Worm (Caenorhabditis elegans) whole organism, young adult: Measurements from ENCODE around the gene bud-13.

ENCODE experiments used
- B0336.3 ChIP-seq: fragments of 200-800 bp; sonication (Bioruptor generic); IDR thresholded peaks from 2 replicates; pipeline ENCODE4 v1.3.6; 2022; ENCODE audit warnings: missing genetic modification characterization, missing compliant biosample characterization
- F22D6.2 ChIP-seq: sonication (generic microtip); optimal IDR thresholded peaks from 2 replicates; lab custom pipeline; 2016; ENCODE audit warnings: mild to moderate bottlenecking, missing genetic modification characterization, missing compliant biosample characterization
- F23B12.7 ChIP-seq: sonication (generic microtip); optimal IDR thresholded peaks from 2 replicates; lab custom pipeline; 2017; ENCODE audit warnings: missing genetic modification characterization, mild to moderate bottlenecking, missing compliant biosample characterization, antibody characterized with exemption, moderate library complexity; ENCODE audit not compliant: insufficient read depth
- F39B2.1 ChIP-seq: fragments of 200-800 bp; sonication (Bioruptor generic); IDR thresholded peaks from 2 replicates; pipeline ENCODE4 v1.3.6; 2022; ENCODE audit warnings: missing genetic modification reagents, missing genetic modification characterization, missing compliant biosample characterization
- F49E8.2 ChIP-seq: sonication (generic microtip); optimal IDR thresholded peaks from 3 replicates; lab custom pipeline; 2017; ENCODE audit warnings: missing genetic modification characterization, mild to moderate bottlenecking, missing compliant biosample characterization, antibody characterized with exemption, moderate library complexity; ENCODE audit not compliant: insufficient read depth
- F52B5.7 ChIP-seq: sonication (generic microtip); optimal IDR thresholded peaks from 2 replicates; lab custom pipeline; 2016; ENCODE audit warnings: mild to moderate bottlenecking, missing genetic modification characterization, missing compliant biosample characterization
- F55B11.4 ChIP-seq: sonication (generic microtip); optimal IDR thresholded peaks from 2 replicates; lab custom pipeline; 2016; ENCODE audit warnings: missing compliant biosample characterization, missing genetic modification characterization, borderline replicate concordance; ENCODE audit not compliant: insufficient read depth
- K12H6.12 ChIP-seq: fragments of 200-800 bp; sonication (Bioruptor generic); optimal IDR thresholded peaks from 2 replicates; lab custom pipeline; 2018; ENCODE audit warnings: mild to moderate bottlenecking, missing genetic modification characterization, missing compliant biosample characterization
- T07F8.4 ChIP-seq: sonication (generic microtip); optimal IDR thresholded peaks from 2 replicates; lab custom pipeline; 2016; ENCODE audit warnings: mild to moderate bottlenecking, missing genetic modification characterization, moderate library complexity, missing compliant biosample characterization
- Y67H2A.10 ChIP-seq: fragments of 200-800 bp; sonication (Bioruptor generic); conservative IDR thresholded peaks from 2 replicates; pipeline ENCODE4 v1.3.6; 2022; ENCODE audit warnings: missing genetic modification reagents, missing genetic modification characterization, missing compliant biosample characterization
- aptf-3 ChIP-seq: fragments of 200-800 bp; sonication (Bioruptor generic); IDR thresholded peaks from 2 replicates; pipeline ENCODE4 v1.3.6; 2022; ENCODE audit warnings: missing genetic modification characterization, missing compliant biosample characterization
- attf-3 ChIP-seq: fragments of 200-800 bp; sonication (Bioruptor generic); conservative IDR thresholded peaks from 2 replicates; pipeline ENCODE4 v1.3.6; 2022; ENCODE audit warnings: missing genetic modification reagents, missing genetic modification characterization, missing compliant biosample characterization
- attf-6 ChIP-seq: fragments of 200-800 bp; sonication (Bioruptor generic); IDR thresholded peaks from 2 replicates; pipeline ENCODE4 v1.3.6; 2022; ENCODE audit warnings: missing genetic modification reagents, missing genetic modification characterization, missing compliant biosample characterization
- bed-1 ChIP-seq: fragments of 200-800 bp; sonication (Bioruptor generic); IDR thresholded peaks from 2 replicates; pipeline ENCODE4 v1.3.6; 2022; ENCODE audit warnings: missing genetic modification reagents, missing genetic modification characterization, missing compliant biosample characterization
- cebp-1 ChIP-seq, 2 experiments: fragments of 200-800 bp in 1 of 2; sonication (Bioruptor generic) in 1 of 2; sonication (generic microtip) in 1 of 2; IDR thresholded peaks in 1 of 2; optimal IDR thresholded peaks in 1 of 2; 2 replicates each; pipeline versions ENCODE4 v1.3.6 to Lab custom; 2017 to 2022; ENCODE audit warnings: missing compliant biosample characterization in 2 of 2, missing genetic modification characterization in 2 of 2, mild to moderate bottlenecking in 1 of 2, missing genetic modification reagents in 1 of 2, moderate library complexity in 1 of 2
- cebp-2 ChIP-seq: fragments of 200-800 bp; sonication (Bioruptor generic); IDR thresholded peaks from 2 replicates; pipeline ENCODE4 v1.3.6; 2022; ENCODE audit warnings: missing genetic modification characterization, missing compliant biosample characterization
- ceh-40 ChIP-seq: fragments of 200-800 bp; sonication (Bioruptor generic); IDR thresholded peaks from 2 replicates; pipeline ENCODE4 v1.3.6; 2022; ENCODE audit warnings: missing genetic modification characterization, missing compliant biosample characterization
- ceh-58 ChIP-seq: fragments of 200-800 bp; sonication (Bioruptor generic); IDR thresholded peaks from 2 replicates; pipeline ENCODE4 v1.3.6; 2022; ENCODE audit warnings: missing genetic modification characterization, missing compliant biosample characterization
- die-1 ChIP-seq: sonication (generic microtip); optimal IDR thresholded peaks from 2 replicates; lab custom pipeline; 2016; ENCODE audit warnings: missing genotype, mild to moderate bottlenecking, missing genetic modification characterization, missing compliant biosample characterization
- egrh-3 ChIP-seq: fragments of 200-800 bp; sonication (Bioruptor generic); IDR thresholded peaks from 2 replicates; pipeline ENCODE4 v1.3.6; 2022; ENCODE audit warnings: missing genetic modification reagents, missing genetic modification characterization, missing compliant biosample characterization
- ekl-4 ChIP-seq: fragments of 200-800 bp; sonication (Bioruptor generic); IDR thresholded peaks from 2 replicates; pipeline ENCODE4 v1.3.6; 2022; ENCODE audit warnings: missing genetic modification reagents, missing genetic modification characterization, missing compliant biosample characterization
- gei-17 ChIP-seq: fragments of 200-800 bp; sonication (Bioruptor generic); optimal IDR thresholded peaks from 2 replicates; lab custom pipeline; 2018; ENCODE audit warnings: mild to moderate bottlenecking, missing genetic modification characterization, missing compliant biosample characterization
- hlh-12 ChIP-seq: sonication (generic microtip); optimal IDR thresholded peaks from 2 replicates; lab custom pipeline; 2016; ENCODE audit warnings: missing genetic modification characterization, missing compliant biosample characterization
- hmg-1.2 ChIP-seq: fragments of 200-800 bp; sonication (Bioruptor generic); IDR thresholded peaks from 2 replicates; pipeline ENCODE4 v1.3.6; 2022; ENCODE audit warnings: missing genetic modification reagents, missing genetic modification characterization, missing compliant biosample characterization
- hmg-20 ChIP-seq: fragments of 200-800 bp; sonication (Bioruptor generic); IDR thresholded peaks from 2 replicates; pipeline ENCODE4 v1.3.6; 2022; ENCODE audit warnings: missing genetic modification reagents, missing genetic modification characterization, missing compliant biosample characterization
- hsf-1 ChIP-seq: fragments of 200-800 bp; sonication (Bioruptor generic); IDR thresholded peaks from 2 replicates; pipeline ENCODE4 v1.3.6; 2022; ENCODE audit warnings: missing genetic modification reagents, missing genetic modification characterization, missing compliant biosample characterization
- let-526 ChIP-seq: fragments of 200-800 bp; sonication (Bioruptor generic); IDR thresholded peaks from 2 replicates; pipeline ENCODE4 v1.3.6; 2022; ENCODE audit warnings: missing genetic modification reagents, missing genetic modification characterization, missing compliant biosample characterization
- let-607 ChIP-seq, 2 experiments: fragments of 200-800 bp in 1 of 2; sonication (Bioruptor generic) in 1 of 2; sonication (generic microtip) in 1 of 2; optimal IDR thresholded peaks; 2 replicates each; lab custom pipeline; 2016 to 2018; ENCODE audit warnings: mild to moderate bottlenecking in 2 of 2, missing compliant biosample characterization in 2 of 2, missing genetic modification characterization in 2 of 2, moderate library complexity in 2 of 2, missing genotype in 1 of 2
- lin-26 ChIP-seq: fragments of 200-800 bp; sonication (Bioruptor generic); IDR thresholded peaks from 2 replicates; pipeline ENCODE4 v1.3.6; 2022; ENCODE audit warnings: missing genetic modification reagents, missing genetic modification characterization, missing compliant biosample characterization
- lin-35 ChIP-seq, 3 experiments: fragments of 150-350 bp in 2 of 3; sonication (generic microtip) in 1 of 3; optimal IDR thresholded peaks; 2 replicates each; lab custom pipeline; 2014 to 2018; ENCODE audit warnings: missing biosample characterization in 3 of 3, missing genetic modification characterization in 3 of 3, missing genetic modification reagents in 3 of 3
- lin-54 ChIP-seq: fragments of 200-800 bp; sonication (Bioruptor generic); optimal IDR thresholded peaks from 2 replicates; lab custom pipeline; 2018; ENCODE audit warnings: mild to moderate bottlenecking, missing genetic modification characterization, missing compliant biosample characterization
- madf-3 ChIP-seq: fragments of 200-800 bp; sonication (Bioruptor generic); IDR thresholded peaks from 2 replicates; pipeline ENCODE4 v1.3.6; 2022; ENCODE audit warnings: missing genetic modification reagents, missing genetic modification characterization, missing compliant biosample characterization
- madf-8 ChIP-seq: fragments of 200-800 bp; sonication (Bioruptor generic); conservative IDR thresholded peaks from 2 replicates; pipeline ENCODE4 v1.3.6; 2022; ENCODE audit warnings: missing genetic modification reagents, missing genetic modification characterization, missing compliant biosample characterization
- mes-4 ChIP-seq: sonication (generic microtip); optimal IDR thresholded peaks from 2 replicates; lab custom pipeline; 2016; ENCODE audit warnings: missing genotype, missing genetic modification characterization, missing compliant biosample characterization
- nhr-90 ChIP-seq: sonication (generic microtip); optimal IDR thresholded peaks from 2 replicates; lab custom pipeline; 2016; ENCODE audit warnings: missing genotype, mild to moderate bottlenecking, missing genetic modification characterization, missing compliant biosample characterization
- rec-8 ChIP-seq, 2 experiments: sonication (generic microtip); optimal IDR thresholded peaks; 2 replicates each; lab custom pipeline; 2016; ENCODE audit warnings: mild to moderate bottlenecking in 2 of 2, missing genetic modification characterization in 2 of 2, missing genetic modification reagents in 2 of 2, missing genotype in 2 of 2, missing biosample characterization in 1 of 2, missing compliant biosample characterization in 1 of 2, moderate library complexity in 1 of 2
- snpc-3.4 ChIP-seq: sonication (generic microtip); optimal IDR thresholded peaks from 2 replicates; lab custom pipeline; 2017; ENCODE audit warnings: missing genetic modification characterization, mild to moderate bottlenecking, missing compliant biosample characterization, antibody characterized with exemption, moderate library complexity, missing genotype, missing genetic modification reagents
- somi-1 ChIP-seq: fragments of 200-800 bp; sonication (Bioruptor generic); optimal IDR thresholded peaks from 2 replicates; lab custom pipeline; 2018; ENCODE audit warnings: mild to moderate bottlenecking, missing genetic modification characterization, missing compliant biosample characterization
- tlf-1 ChIP-seq: fragments of 200-800 bp; sonication (Bioruptor generic); optimal IDR thresholded peaks from 2 replicates; lab custom pipeline; 2018; ENCODE audit warnings: mild to moderate bottlenecking, missing genetic modification characterization, missing compliant biosample characterization
- unc-130 ChIP-seq: sonication (generic microtip); optimal IDR thresholded peaks from 2 replicates; lab custom pipeline; 2016; ENCODE audit warnings: missing genetic modification reagents, missing genetic modification characterization, missing compliant biosample characterization
- ztf-26 ChIP-seq: sonication (generic microtip); optimal IDR thresholded peaks from 2 replicates; lab custom pipeline; 2017; ENCODE audit warnings: missing genetic modification characterization, missing compliant biosample characterization
- ztf-3 ChIP-seq: fragments of 200-800 bp; sonication (Bioruptor generic); optimal IDR thresholded peaks from 2 replicates; lab custom pipeline; 2018; ENCODE audit warnings: mild to moderate bottlenecking, missing genetic modification characterization, missing compliant biosample characterization
- ztf-6 ChIP-seq: fragments of 200-800 bp; sonication (Bioruptor generic); IDR thresholded peaks from 2 replicates; pipeline ENCODE4 v1.3.6; 2022; ENCODE audit warnings: missing genetic modification reagents, missing genetic modification characterization, missing compliant biosample characterization

The bud-13 gene

ce11 chrIII:8937571-8937970, 30.0 kb downstream of the bud-13 start (continued):
- peak; percentile 45 to 65 for TF ChIP-seq let-607 (tag; optimal IDR thresholded peaks at IDR 0.05; lab: Kevin White, UChicago)
- TF ChIP-seq F22D6.2 (tag; lab: Kevin White, UChicago) = peak; percentile 36
- TF ChIP-seq mes-4 (tag; lab: Kevin White, UChicago) = peak; percentile 38
- no peak for TF ChIP-seq F39B2.1 (GFP tag; lab: Robert Waterston, UW)
- no peak for TF ChIP-seq ceh-58 (GFP tag; lab: Robert Waterston, UW)
- TF ChIP-seq Y67H2A.10 (GFP tag; lab: Robert Waterston, UW) = no peak
- no peak for TF ChIP-seq ztf-26 (tag; lab: Kevin White, UChicago)
- TF ChIP-seq unc-130 = peak; percentile 39
- TF ChIP-seq hlh-12 (tag; lab: Kevin White, UChicago) = no peak
- TF ChIP-seq ceh-40 = no peak
- TF ChIP-seq F23B12.7 (tag; lab: Kevin White, UChicago) = peak; percentile 65
- no peak for TF ChIP-seq F52B5.7 (tag; lab: Kevin White, UChicago)
- no peak for TF ChIP-seq lin-54 (GFP tag; lab: Kevin White, UChicago)
- no peak for TF ChIP-seq lin-26 (GFP tag; lab: Robert Waterston, UW)
- TF ChIP-seq lin-35 (GFP tag; optimal IDR thresholded peaks at IDR 0.05; lab: Kevin White, UChicago) = peak in 1 of 3 experiments; percentile 61
- peak; percentile 70 for TF ChIP-seq T07F8.4 (tag; lab: Kevin White, UChicago)
- peak; percentile 50; the same call in 1 of the 2 replicates for TF ChIP-seq hmg-20 (GFP tag; lab: Robert Waterston, UW)
- no peak for TF ChIP-seq attf-3 (GFP tag; lab: Robert Waterston, UW)
- TF ChIP-seq cebp-1 (GFP tag; IDR thresholded peaks at IDR 0.05; lab: Robert Waterston, UW) = 0 out of 2 replicates have a peak, but pooled peaks have one; percentile 47
- TF ChIP-seq cebp-1 (tag; optimal IDR thresholded peaks at IDR 0.05; lab: Kevin White, UChicago) = no peak
- TF ChIP-seq hsf-1 (GFP tag; lab: Robert Waterston, UW) = no peak
- TF ChIP-seq egrh-3 (GFP tag; lab: Robert Waterston, UW) = no peak; the same call in 1 of the 2 replicates
- peak; percentile 68; the same call in 1 of the 2 replicates for TF ChIP-seq let-526 (GFP tag; lab: Robert Waterston, UW)
- TF ChIP-seq rec-8 (tag; optimal IDR thresholded peaks at IDR 0.05; lab: Kevin White, UChicago) = peak; percentile 63 to 87
- peak; percentile 35 for TF ChIP-seq tlf-1 (GFP tag; lab: Kevin White, UChicago)
- TF ChIP-seq F49E8.2 (tag; lab: Kevin White, UChicago) = peak; percentile 58
- TF ChIP-seq gei-17 (GFP tag; lab: Kevin White, UChicago) = no peak
- no peak for TF ChIP-seq B0336.3 (GFP tag; lab: Robert Waterston, UW)
- 0 out of 2 replicates have a peak, but pooled peaks have one; percentile 73 for TF ChIP-seq bed-1
- no peak for TF ChIP-seq cebp-2 (GFP tag; lab: Robert Waterston, UW)
- TF ChIP-seq ztf-3 (GFP tag; lab: Kevin White, UChicago) = peak; percentile 21
- TF ChIP-seq madf-8 (GFP tag; lab: Robert Waterston, UW) = 0 out of 2 replicates have a peak, but pooled peaks have one; percentile 24
- 0 out of 2 replicates have a peak, but pooled peaks have one; percentile 14 for TF ChIP-seq madf-3 (GFP tag; lab: Robert Waterston, UW)
- TF ChIP-seq nhr-90 (tag; lab: Kevin White, UChicago) = peak; percentile 89
- TF ChIP-seq aptf-3 (GFP tag; lab: Robert Waterston, UW) = no peak
- no peak for TF ChIP-seq F55B11.4 (tag; lab: Kevin White, UChicago)
- TF ChIP-seq ekl-4 (GFP tag; lab: Robert Waterston, UW) = peak; percentile 76; the same call in 1 of the 2 replicates
- peak; percentile 52 for TF ChIP-seq snpc-3.4
- TF ChIP-seq somi-1 (GFP tag; lab: Kevin White, UChicago) = peak; percentile 54
- no peak; the same call in 1 of the 2 replicates for TF ChIP-seq ztf-6 (GFP tag; lab: Robert Waterston, UW)
- peak; percentile 70 for TF ChIP-seq hmg-1.2 (GFP tag; lab: Robert Waterston, UW)
- peak; percentile 92 for TF ChIP-seq die-1 (tag; lab: Kevin White, UChicago)
- peak; percentile 84 for TF ChIP-seq K12H6.12 (tag; lab: Kevin White, UChicago)
- no peak for TF ChIP-seq attf-6 (GFP tag; lab: Robert Waterston, UW)
- TF ChIP-seq, all 124 proteins: peak for 73
